Worm (Caenorhabditis elegans) whole organism, L4 larva: Measurements from ENCODE around the gene Y5H2A.4.
"Not testable (repeated sequence)": the region's sequence is repeated elsewhere in the genome, so short reads cannot be mapped to it uniquely, and the experiment has no call there.

ENCODE experiments used
- F10B5.3 ChIP-seq: sonication (generic microtip); optimal IDR thresholded peaks from 2 replicates; lab custom pipeline; 2016; ENCODE audit warnings: mild to moderate bottlenecking, missing genetic modification characterization, missing compliant biosample characterization
- T26A8.4 ChIP-seq: fragments of 200-800 bp; sonication (Bioruptor generic); IDR thresholded peaks from 2 replicates; pipeline ENCODE4 v1.3.6; 2022; ENCODE audit warnings: missing genetic modification characterization, missing compliant biosample characterization
- Y75B8A.6 ChIP-seq: fragments of 200-800 bp; sonication (Bioruptor generic); IDR thresholded peaks from 2 replicates; pipeline ENCODE4 v1.3.6; 2022; ENCODE audit warnings: missing genetic modification reagents, missing genetic modification characterization, missing compliant biosample characterization
- aha-1 ChIP-seq: fragments of 150-350 bp; peaks from one replicate; lab custom pipeline; 2014; ENCODE audit warnings: missing biosample characterization, missing genetic modification characterization
- aly-2 ChIP-seq: sonication (generic microtip); optimal IDR thresholded peaks from 2 replicates; lab custom pipeline; 2018; ENCODE audit warnings: missing biosample characterization, missing genetic modification characterization
- ceh-28 ChIP-seq: fragments of 150-350 bp; optimal IDR thresholded peaks from 2 replicates; lab custom pipeline; 2014; ENCODE audit warnings: missing biosample characterization, missing genetic modification reagents, missing genetic modification characterization
- ceh-82 ChIP-seq: sonication (generic microtip); optimal IDR thresholded peaks from 2 replicates; lab custom pipeline; 2017; ENCODE audit warnings: missing biosample characterization, missing genetic modification characterization
- daf-16 ChIP-seq, 3 experiments: sonication (generic microtip); optimal IDR thresholded peaks; 2 replicates each; lab custom pipeline; 2016 to 2017; ENCODE audit warnings: missing genetic modification characterization in 3 of 3, missing genetic modification reagents in 3 of 3, mild to moderate bottlenecking in 2 of 3, missing compliant biosample characterization in 2 of 3, missing biosample characterization in 1 of 3, moderate library complexity in 1 of 3
- daf-8 ChIP-seq: fragments of 200-800 bp; sonication (Bioruptor generic); IDR thresholded peaks from 2 replicates; pipeline ENCODE4 v1.3.6; 2022; ENCODE audit warnings: missing genetic modification characterization, missing compliant biosample characterization
- dmd-6 ChIP-seq: fragments of 200-800 bp; sonication (Bioruptor generic); IDR thresholded peaks from 2 replicates; pipeline ENCODE4 v1.3.6; 2022; ENCODE audit warnings: missing genetic modification reagents, missing genetic modification characterization, missing compliant biosample characterization
- dmd-8 ChIP-seq: fragments of 200-800 bp; sonication (Bioruptor generic); IDR thresholded peaks from 2 replicates; pipeline ENCODE4 v1.3.6; 2022; ENCODE audit warnings: missing genetic modification characterization, missing compliant biosample characterization
- duxl-1 ChIP-seq: sonication (generic microtip); optimal IDR thresholded peaks from 2 replicates; lab custom pipeline; 2016; ENCODE audit warnings: mild to moderate bottlenecking, missing genetic modification characterization, moderate library complexity, missing compliant biosample characterization; ENCODE audit not compliant: poor library complexity
- dve-1 ChIP-seq: sonication (generic microtip); optimal IDR thresholded peaks from 2 replicates; lab custom pipeline; 2017; ENCODE audit warnings: antibody characterized with exemption, mild to moderate bottlenecking, missing genetic modification characterization, missing compliant biosample characterization; ENCODE audit not compliant: insufficient read depth
- fkh-10 ChIP-seq: fragments of 150-350 bp; optimal IDR thresholded peaks from 2 replicates; lab custom pipeline; 2014; ENCODE audit warnings: missing biosample characterization, missing genetic modification reagents, missing genetic modification characterization
- hlh-11 ChIP-seq: fragments of 200-800 bp; sonication (Bioruptor generic); optimal IDR thresholded peaks from 2 replicates; lab custom pipeline; 2018; ENCODE audit warnings: mild to moderate bottlenecking, missing genetic modification characterization, missing compliant biosample characterization
- hmg-1.1 ChIP-seq: fragments of 200-800 bp; sonication (Bioruptor generic); IDR thresholded peaks from 2 replicates; pipeline ENCODE4 v1.3.6; 2022; ENCODE audit warnings: missing genetic modification reagents, missing genetic modification characterization, missing compliant biosample characterization
- jun-1 ChIP-seq: fragments of 150-350 bp; optimal IDR thresholded peaks from 2 replicates; lab custom pipeline; 2014; ENCODE audit warnings: missing biosample characterization, missing genetic modification reagents, missing genetic modification characterization
- lin-1 ChIP-seq: fragments of 200-800 bp; sonication (Bioruptor generic); IDR thresholded peaks from 2 replicates; pipeline ENCODE4 v1.3.6; 2022; ENCODE audit warnings: missing genetic modification reagents, missing genetic modification characterization, missing compliant biosample characterization
- lin-13 ChIP-seq: fragments of 150-350 bp; optimal IDR thresholded peaks from 2 replicates; lab custom pipeline; 2014; ENCODE audit warnings: missing biosample characterization, missing genetic modification reagents, missing genetic modification characterization
- lir-3 ChIP-seq: sonication (generic microtip); optimal IDR thresholded peaks from 2 replicates; lab custom pipeline; 2016; ENCODE audit warnings: mild to moderate bottlenecking, missing genetic modification characterization, missing compliant biosample characterization
- lsy-2 ChIP-seq, 2 experiments: fragments of 150-350 bp in 1 of 2; sonication (generic microtip) in 1 of 2; optimal IDR thresholded peaks; 2 replicates each; lab custom pipeline; 2014 to 2017; ENCODE audit warnings: missing biosample characterization in 2 of 2, missing genetic modification characterization in 2 of 2
- madf-9 ChIP-seq: fragments of 200-800 bp; sonication (Bioruptor generic); conservative IDR thresholded peaks from 2 replicates; pipeline ENCODE4 v1.3.6; 2022; ENCODE audit warnings: missing genetic modification reagents, missing genetic modification characterization, missing compliant biosample characterization
- mdl-1 ChIP-seq, 2 experiments: fragments of 150-350 bp in 1 of 2; sonication (generic microtip) in 1 of 2; optimal IDR thresholded peaks; 2 replicates each; lab custom pipeline; 2014 to 2017; ENCODE audit warnings: missing biosample characterization in 2 of 2, missing genetic modification characterization in 2 of 2
- mep-1 ChIP-seq: fragments of 150-350 bp; sonication (generic microtip); optimal IDR thresholded peaks from 3 replicates; lab custom pipeline; 2014; ENCODE audit warnings: missing biosample characterization, missing genetic modification characterization
- mxl-3 ChIP-seq: fragments of 200-800 bp; sonication (Bioruptor generic); optimal IDR thresholded peaks from 2 replicates; lab custom pipeline; 2018; ENCODE audit warnings: mild to moderate bottlenecking, missing genetic modification characterization, missing compliant biosample characterization
- nhr-10 ChIP-seq: fragments of 150-350 bp; optimal IDR thresholded peaks from 2 replicates; lab custom pipeline; 2014; ENCODE audit warnings: missing biosample characterization, missing genetic modification characterization
- nhr-102 ChIP-seq: sonication (generic microtip); optimal IDR thresholded peaks from 2 replicates; lab custom pipeline; 2016; ENCODE audit warnings: mild to moderate bottlenecking, missing genetic modification characterization, moderate library complexity, missing compliant biosample characterization
- nhr-111 ChIP-seq: fragments of 200-800 bp; sonication (Bioruptor generic); optimal IDR thresholded peaks from 2 replicates; lab custom pipeline; 2018; ENCODE audit warnings: mild to moderate bottlenecking, missing genetic modification characterization, missing compliant biosample characterization
- nhr-237 ChIP-seq: sonication (generic microtip); optimal IDR thresholded peaks from 2 replicates; lab custom pipeline; 2017; ENCODE audit warnings: missing biosample characterization, missing genetic modification characterization
- nhr-28 ChIP-seq: fragments of 150-350 bp; optimal IDR thresholded peaks from 2 replicates; lab custom pipeline; 2014; ENCODE audit warnings: missing biosample characterization, missing genetic modification characterization
- nhr-48 ChIP-seq: sonication (generic microtip); optimal IDR thresholded peaks from 2 replicates; lab custom pipeline; 2016; ENCODE audit warnings: mild to moderate bottlenecking, missing genetic modification characterization, missing compliant biosample characterization
- nhr-76 ChIP-seq: fragments of 150-350 bp; optimal IDR thresholded peaks from 2 replicates; lab custom pipeline; 2014; ENCODE audit warnings: missing biosample characterization, missing genetic modification characterization
- nhr-77 ChIP-seq: fragments of 150-350 bp; optimal IDR thresholded peaks from 2 replicates; lab custom pipeline; 2014; ENCODE audit warnings: missing biosample characterization, missing genetic modification characterization
- php-3 ChIP-seq: fragments of 200-800 bp; sonication (Bioruptor generic); IDR thresholded peaks from 2 replicates; pipeline ENCODE4 v1.3.6; 2022; ENCODE audit warnings: missing genetic modification reagents, missing genetic modification characterization, missing compliant biosample characterization
- pqm-1 ChIP-seq: sonication (generic microtip); optimal IDR thresholded peaks from 2 replicates; lab custom pipeline; 2017; ENCODE audit warnings: missing biosample characterization, missing genetic modification characterization
- rbr-2 ChIP-seq: sonication (generic microtip); optimal IDR thresholded peaks from 2 replicates; lab custom pipeline; 2016; ENCODE audit warnings: missing genotype, missing genetic modification characterization, missing compliant biosample characterization
- set-16 ChIP-seq: fragments of 200-800 bp; sonication (Bioruptor generic); IDR thresholded peaks from 2 replicates; pipeline ENCODE4 v1.3.6; 2022; ENCODE audit warnings: missing genetic modification reagents, missing genetic modification characterization, missing compliant biosample characterization
- tag-97 ChIP-seq: fragments of 200-800 bp; sonication (Bioruptor generic); IDR thresholded peaks from 2 replicates; pipeline ENCODE4 v1.3.6; 2022; ENCODE audit warnings: missing genetic modification characterization, missing compliant biosample characterization
- tra-1 ChIP-seq: fragments of 200-800 bp; sonication (Bioruptor generic); IDR thresholded peaks from 2 replicates; pipeline ENCODE4 v1.3.6; 2022; ENCODE audit warnings: missing genetic modification reagents, missing genetic modification characterization, missing compliant biosample characterization
- unc-39 ChIP-seq: sonication (generic microtip); optimal IDR thresholded peaks from 2 replicates; lab custom pipeline; 2017; ENCODE audit warnings: missing biosample characterization, missing genetic modification characterization
- unc-62 ChIP-seq, 3 experiments: fragments of 150-350 bp in 1 of 3; sonication (generic microtip); optimal IDR thresholded peaks in 2 of 3; peaks in 1 of 3; 1 replicate in 1 of 3; 2 replicates in 2 of 3; lab custom pipeline; 2014 to 2017; ENCODE audit warnings: missing biosample characterization in 3 of 3, missing genetic modification characterization in 3 of 3, missing genetic modification reagents in 3 of 3, missing genotype in 1 of 3
- zip-11 ChIP-seq: fragments of 200-800 bp; sonication (Bioruptor generic); IDR thresholded peaks from 2 replicates; pipeline ENCODE4 v1.3.6; 2022; ENCODE audit warnings: missing genetic modification characterization, missing compliant biosample characterization
- zip-2 ChIP-seq: fragments of 150-350 bp; optimal IDR thresholded peaks from 2 replicates; lab custom pipeline; 2014; ENCODE audit warnings: missing biosample characterization, missing genetic modification characterization

Y5H2A.4 gene

ce11 chrV:2274253-2274892, at the start of gene Y5H2A.4, which contains the start of gene abu-4:
TSS of gene Y5H2A.4 (minus strand) at chrV:2274353.
TSS of gene abu-4 (plus strand) at chrV:2274842.
- no peak for TF ChIP-seq zip-2 (tag; lab: Kevin White, UChicago)
- TF ChIP-seq unc-62 (GFP tag; optimal IDR thresholded peaks at IDR 0.05 in 1 of 2; lab: Kevin White, UChicago): peak in 1 of 2 experiments; percentile 86
- no peak for TF ChIP-seq unc-62 (tag; optimal IDR thresholded peaks at IDR 0.05; lab: Kevin White, UChicago)
- no peak for TF ChIP-seq mdl-1 (tag; optimal IDR thresholded peaks at IDR 0.05; lab: Kevin White, UChicago)
- no peak for TF ChIP-seq nhr-102 (tag; lab: Kevin White, UChicago)

- not testable (repeated sequence) for TF ChIP-seq duxl-1 (tag; lab: Kevin White, UChicago); zip-11 (GFP tag; lab: Robert Waterston, UW); nhr-77 (tag; lab: Kevin White, UChicago)
Observed at ce11 chrV:2322466-2322865, 48.3 kb upstream of the Y5H2A.4 start, which contains the start of gene pud-1.2. TSS of gene pud-1.2 (minus strand) at chrV:2322566.

ce11 chrV:2321001-2321400, 46.8 kb upstream of the Y5H2A.4 start, which contains the start of gene Y19D10B.6:
TSS of gene Y19D10B.6 (minus strand) at chrV:2321101.
- not testable (repeated sequence) for TF ChIP-seq dmd-6; hmg-1.1 (GFP tag; lab: Robert Waterston, UW); T26A8.4
- TF ChIP-seq, all 104 proteins: peak for 0; not testable (repeated sequence) for 104

DNA sequence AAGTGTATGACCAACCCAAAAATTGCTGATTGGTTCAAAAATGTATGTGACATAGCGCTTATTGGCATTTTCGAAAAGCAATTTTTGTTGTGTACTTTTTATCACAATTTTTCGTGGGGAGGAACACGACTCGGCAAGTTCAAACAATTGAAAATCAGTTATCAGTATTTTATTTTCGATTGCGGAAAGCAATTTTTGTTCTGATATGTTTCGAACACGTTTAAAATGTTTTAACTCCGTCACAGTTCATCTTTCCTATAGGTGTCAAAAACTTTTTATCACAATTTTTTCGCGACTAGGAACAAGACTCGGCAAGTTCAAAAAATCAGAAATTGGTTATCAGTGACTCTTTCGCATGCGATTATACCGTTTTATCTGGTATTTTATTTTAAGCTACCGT, 34.1 kb upstream of the Y5H2A.4 start:
- TF ChIP-seq daf-8 (GFP tag; lab: Robert Waterston, UW): no peak
- peak; percentile 81 for TF ChIP-seq nhr-28 (tag; lab: Kevin White, UChicago)
- TF ChIP-seq Y75B8A.6 (GFP tag; lab: Robert Waterston, UW): no peak
- TF ChIP-seq ceh-82 (tag; lab: Kevin White, UChicago): no peak
- TF ChIP-seq F10B5.3 (tag; lab: Kevin White, UChicago): no peak
- peak; percentile 94 for TF ChIP-seq pqm-1 (tag; lab: Kevin White, UChicago)
- no peak for TF ChIP-seq aly-2
- no peak for TF ChIP-seq unc-39 (tag; lab: Kevin White, UChicago)
- no peak for TF ChIP-seq jun-1 (tag; lab: Kevin White, UChicago)
- no peak for TF ChIP-seq nhr-76 (tag; lab: Kevin White, UChicago)
- TF ChIP-seq dmd-8 (GFP tag; lab: Robert Waterston, UW): no peak
- TF ChIP-seq daf-16 (GFP tag; optimal IDR thresholded peaks at IDR 0.05; lab: Kevin White, UChicago): no peak
- peak; percentile 84 for TF ChIP-seq daf-16 (tag; optimal IDR thresholded peaks at IDR 0.05; lab: Kevin White, UChicago)
- TF ChIP-seq tag-97 (GFP tag; lab: Robert Waterston, UW): no peak
- no peak for TF ChIP-seq fkh-10 (GFP tag; lab: Kevin White, UChicago)
- TF ChIP-seq dmd-6: peak; percentile 99
- TF ChIP-seq lin-1 (GFP tag; lab: Robert Waterston, UW): peak; percentile 73
- no peak for TF ChIP-seq ceh-28
- TF ChIP-seq lir-3 (tag; lab: Kevin White, UChicago): no peak
- TF ChIP-seq lin-13 (GFP tag; lab: Kevin White, UChicago): no peak
- no peak for TF ChIP-seq nhr-111 (GFP tag; lab: Kevin White, UChicago)
- TF ChIP-seq nhr-48 (tag; lab: Kevin White, UChicago): peak; percentile 62
- TF ChIP-seq nhr-237 (tag; lab: Kevin White, UChicago): no peak
- TF ChIP-seq unc-62 (GFP tag; optimal IDR thresholded peaks at IDR 0.05 in 1 of 2; lab: Kevin White, UChicago): peak in 1 of 2 experiments; percentile 22
- TF ChIP-seq unc-62 (tag; optimal IDR thresholded peaks at IDR 0.05; lab: Kevin White, UChicago): no peak
- TF ChIP-seq nhr-77 (tag; lab: Kevin White, UChicago): peak; percentile 89
- peak; percentile 86 for TF ChIP-seq dve-1 (tag; lab: Kevin White, UChicago)
- no peak for TF ChIP-seq nhr-10
- TF ChIP-seq mep-1 (tag; lab: Kevin White, UChicago): no peak
- peak; percentile 87 for TF ChIP-seq tra-1 (GFP tag; lab: Robert Waterston, UW)
- TF ChIP-seq lsy-2 (tag; optimal IDR thresholded peaks at IDR 0.05; lab: Kevin White, UChicago): no peak
- TF ChIP-seq aha-1 (tag; lab: Kevin White, UChicago): no peak
- TF ChIP-seq T26A8.4: no peak
- 0 out of 2 replicates have a peak, but pooled peaks have one; percentile 20 for TF ChIP-seq php-3
- peak; percentile 15 for TF ChIP-seq mxl-3 (GFP tag; lab: Kevin White, UChicago)
- TF ChIP-seq set-16 (GFP tag; lab: Robert Waterston, UW): no peak
- no peak for TF ChIP-seq madf-9 (GFP tag; lab: Robert Waterston, UW)
- TF ChIP-seq zip-11 (GFP tag; lab: Robert Waterston, UW): no peak
- no peak for TF ChIP-seq rbr-2
- peak; percentile 79 for TF ChIP-seq hlh-11
